Worm (Caenorhabditis elegans) whole organism, L4 larva: Measurements from ENCODE around the gene oac-1.

ENCODE experiments used
- F26F4.8 ChIP-seq: fragments of 200-800 bp; sonication (Bioruptor generic); conservative IDR thresholded peaks from 2 replicates; pipeline ENCODE4 v1.3.6; 2022; ENCODE audit warnings: missing genetic modification characterization, missing compliant biosample characterization
- F49E8.2 ChIP-seq: sonication (generic microtip); optimal IDR thresholded peaks from 2 replicates; lab custom pipeline; 2016; ENCODE audit warnings: missing compliant biosample characterization, mild to moderate bottlenecking, missing genetic modification characterization, borderline replicate concordance
- R02D3.7 ChIP-seq: fragments of 150-350 bp; sonication (generic microtip); optimal IDR thresholded peaks from 3 replicates; lab custom pipeline; 2014; ENCODE audit warnings: missing biosample characterization, missing genetic modification characterization
- aha-1 ChIP-seq: fragments of 150-350 bp; peaks from one replicate; lab custom pipeline; 2014; ENCODE audit warnings: missing biosample characterization, missing genetic modification characterization
- attf-4 ChIP-seq: sonication (generic microtip); optimal IDR thresholded peaks from 3 replicates; lab custom pipeline; 2017; ENCODE audit warnings: missing biosample characterization, missing genetic modification characterization
- ceh-32 ChIP-seq: sonication (generic microtip); optimal IDR thresholded peaks from 2 replicates; lab custom pipeline; 2016; ENCODE audit warnings: mild to moderate bottlenecking, missing genetic modification characterization, missing compliant biosample characterization; ENCODE audit not compliant: poor library complexity
- ces-1 ChIP-seq: fragments of 150-350 bp; sonication (generic microtip); optimal IDR thresholded peaks from 4 replicates; lab custom pipeline; 2014; ENCODE audit warnings: missing biosample characterization, missing genetic modification reagents, missing genetic modification characterization
- cey-2 ChIP-seq: sonication (generic microtip); optimal IDR thresholded peaks from 3 replicates; lab custom pipeline; 2017; ENCODE audit warnings: missing genetic modification characterization, mild to moderate bottlenecking, missing compliant biosample characterization, antibody characterized with exemption, borderline replicate concordance; ENCODE audit not compliant: insufficient read depth
- duxl-1 ChIP-seq: sonication (generic microtip); optimal IDR thresholded peaks from 2 replicates; lab custom pipeline; 2016; ENCODE audit warnings: mild to moderate bottlenecking, missing genetic modification characterization, moderate library complexity, missing compliant biosample characterization; ENCODE audit not compliant: poor library complexity
- egl-27 ChIP-seq: sonication (generic microtip); optimal IDR thresholded peaks from 3 replicates; lab custom pipeline; 2017; ENCODE audit warnings: missing biosample characterization, missing genetic modification reagents, missing genetic modification characterization
- egl-43 ChIP-seq: fragments of 200-800 bp; sonication (Bioruptor generic); IDR thresholded peaks from 2 replicates; pipeline ENCODE4 v1.3.6; 2022; ENCODE audit warnings: missing genetic modification reagents, missing genetic modification characterization, missing compliant biosample characterization
- hlh-11 ChIP-seq: fragments of 200-800 bp; sonication (Bioruptor generic); optimal IDR thresholded peaks from 2 replicates; lab custom pipeline; 2018; ENCODE audit warnings: mild to moderate bottlenecking, missing genetic modification characterization, missing compliant biosample characterization
- madf-5 ChIP-seq, 2 experiments: fragments of 200-800 bp; sonication (Bioruptor generic); IDR thresholded peaks; 2 replicates each; pipeline ENCODE4 v1.3.6; 2022; ENCODE audit warnings: missing compliant biosample characterization in 2 of 2, missing genetic modification characterization in 2 of 2
- mes-2 ChIP-seq: sonication (generic microtip); optimal IDR thresholded peaks from 2 replicates; lab custom pipeline; 2016; ENCODE audit warnings: missing genotype, mild to moderate bottlenecking, missing genetic modification characterization, missing compliant biosample characterization; ENCODE audit not compliant: poor library complexity, severe bottlenecking
- mxl-2 ChIP-seq: fragments of 200-800 bp; sonication (Bioruptor generic); conservative IDR thresholded peaks from 2 replicates; pipeline ENCODE4 v1.3.6; 2022; ENCODE audit warnings: missing genetic modification reagents, missing genetic modification characterization, missing compliant biosample characterization
- nhr-10 ChIP-seq: fragments of 150-350 bp; optimal IDR thresholded peaks from 2 replicates; lab custom pipeline; 2014; ENCODE audit warnings: missing biosample characterization, missing genetic modification characterization
- nhr-102 ChIP-seq: sonication (generic microtip); optimal IDR thresholded peaks from 2 replicates; lab custom pipeline; 2016; ENCODE audit warnings: mild to moderate bottlenecking, missing genetic modification characterization, moderate library complexity, missing compliant biosample characterization
- nhr-111 ChIP-seq: fragments of 200-800 bp; sonication (Bioruptor generic); optimal IDR thresholded peaks from 2 replicates; lab custom pipeline; 2018; ENCODE audit warnings: mild to moderate bottlenecking, missing genetic modification characterization, missing compliant biosample characterization
- nhr-28 ChIP-seq: fragments of 150-350 bp; optimal IDR thresholded peaks from 2 replicates; lab custom pipeline; 2014; ENCODE audit warnings: missing biosample characterization, missing genetic modification characterization
- saeg-2 ChIP-seq: fragments of 200-800 bp; sonication (Bioruptor generic); IDR thresholded peaks from 2 replicates; pipeline ENCODE4 v1.3.6; 2022; ENCODE audit warnings: missing genetic modification reagents, missing genetic modification characterization, missing compliant biosample characterization
- set-16 ChIP-seq: fragments of 200-800 bp; sonication (Bioruptor generic); IDR thresholded peaks from 2 replicates; pipeline ENCODE4 v1.3.6; 2022; ENCODE audit warnings: missing genetic modification reagents, missing genetic modification characterization, missing compliant biosample characterization
- skn-1 ChIP-seq: fragments of 150-350 bp; optimal IDR thresholded peaks from 2 replicates; lab custom pipeline; 2014; ENCODE audit warnings: missing biosample characterization, missing genetic modification characterization
- spr-1 ChIP-seq: sonication (generic microtip); optimal IDR thresholded peaks from 2 replicates; lab custom pipeline; 2016; ENCODE audit warnings: mild to moderate bottlenecking, missing genetic modification characterization, missing compliant biosample characterization
- tra-1 ChIP-seq: fragments of 200-800 bp; sonication (Bioruptor generic); IDR thresholded peaks from 2 replicates; pipeline ENCODE4 v1.3.6; 2022; ENCODE audit warnings: missing genetic modification reagents, missing genetic modification characterization, missing compliant biosample characterization
- unc-39 ChIP-seq: sonication (generic microtip); optimal IDR thresholded peaks from 2 replicates; lab custom pipeline; 2017; ENCODE audit warnings: missing biosample characterization, missing genetic modification characterization
- unc-62 ChIP-seq, 3 experiments: fragments of 150-350 bp in 1 of 3; sonication (generic microtip); optimal IDR thresholded peaks in 2 of 3; peaks in 1 of 3; 1 replicate in 1 of 3; 2 replicates in 2 of 3; lab custom pipeline; 2014 to 2017; ENCODE audit warnings: missing biosample characterization in 3 of 3, missing genetic modification characterization in 3 of 3, missing genetic modification reagents in 3 of 3, missing genotype in 1 of 3
- zfp-2 ChIP-seq: sonication (generic microtip); optimal IDR thresholded peaks from 2 replicates; lab custom pipeline; 2016; ENCODE audit warnings: mild to moderate bottlenecking, missing genetic modification characterization, missing compliant biosample characterization
- ztf-7 ChIP-seq: fragments of 150-350 bp; optimal IDR thresholded peaks from 2 replicates; lab custom pipeline; 2014; ENCODE audit warnings: missing biosample characterization, missing genetic modification characterization

oac-1 gene

ce11 chrV:19555869-19556268, at the start of gene oac-1:
TSS of gene oac-1 (minus strand) at chrV:19555969.
- TF ChIP-seq ztf-7 (tag; lab: Kevin White, UChicago) (no peak), spr-1 (no peak), madf-5 (GFP tag; IDR thresholded peaks at IDR 0.05; lab: Robert Waterston, UW) (no peak), duxl-1 (tag; lab: Kevin White, UChicago) (no peak), unc-39 (tag; lab: Kevin White, UChicago) (no peak), skn-1 (tag; lab: Kevin White, UChicago) (no peak), mxl-2 (GFP tag; lab: Robert Waterston, UW) (no peak), F26F4.8 (no peak), nhr-10 (tag; lab: Kevin White, UChicago) (no peak), F49E8.2 (tag; lab: Kevin White, UChicago) (no peak)

ce11 chrV:19605415-19605814, 49.6 kb upstream of the oac-1 start:
- TF ChIP-seq egl-43 (GFP tag; lab: Robert Waterston, UW), result peak; percentile 66; the same call in 1 of the 2 replicates
- no peak for TF ChIP-seq ceh-32 (tag; lab: Kevin White, UChicago)
- TF ChIP-seq set-16 (GFP tag; lab: Robert Waterston, UW), result peak; percentile 75

- no peak for TF ChIP-seq nhr-28 (tag; lab: Kevin White, UChicago)
- TF ChIP-seq ces-1 (GFP tag; lab: Kevin White, UChicago), result no peak
- TF ChIP-seq aha-1, result peak; percentile 96
- no peak for TF ChIP-seq zfp-2 (tag; lab: Kevin White, UChicago)
These were observed 43.3 kb upstream of the oac-1 start for ce11 chrV:19599087-19599486.

- no peak for TF ChIP-seq madf-5 (GFP tag; IDR thresholded peaks at IDR 0.05; lab: Robert Waterston, UW)
- TF ChIP-seq egl-43 (GFP tag; lab: Robert Waterston, UW), result 0 out of 2 replicates have a peak, but pooled peaks have one; percentile 53
- peak in 1 of 2 experiments; percentile 49 for TF ChIP-seq unc-62 (GFP tag; optimal IDR thresholded peaks at IDR 0.05 in 1 of 2; lab: Kevin White, UChicago)
- TF ChIP-seq unc-62 (tag; optimal IDR thresholded peaks at IDR 0.05; lab: Kevin White, UChicago), result no peak
- peak; percentile 95 for TF ChIP-seq set-16 (GFP tag; lab: Robert Waterston, UW)
These were observed 35.1 kb upstream of the oac-1 start for ce11 chrV:19590826-19591225.

ce11 chrV:19582256-19582655, 26.5 kb upstream of the oac-1 start:
- no peak for TF ChIP-seq nhr-102
- no peak for TF ChIP-seq R02D3.7 (tag; lab: Kevin White, UChicago)
- TF ChIP-seq aha-1, result peak; percentile 78
- TF ChIP-seq mes-2 (tag; lab: Kevin White, UChicago), result no peak
- no peak for TF ChIP-seq set-16 (GFP tag; lab: Robert Waterston, UW)
- TF ChIP-seq attf-4 (tag; lab: Kevin White, UChicago), result no peak

- no peak for TF ChIP-seq saeg-2 (GFP tag; lab: Robert Waterston, UW)
- no peak for TF ChIP-seq zfp-2 (tag; lab: Kevin White, UChicago)
- TF ChIP-seq egl-27 (tag; lab: Kevin White, UChicago), result no peak
- TF ChIP-seq hlh-11 (tag; lab: Kevin White, UChicago), result no peak
- TF ChIP-seq cey-2 (tag; lab: Kevin White, UChicago), result no peak
- no peak for TF ChIP-seq tra-1 (GFP tag; lab: Robert Waterston, UW)
- no peak for TF ChIP-seq nhr-111 (GFP tag; lab: Kevin White, UChicago)
These were observed 23.7 kb upstream of the oac-1 start for ce11 chrV:19579509-19579908.

ce11 chrV:19570102-19570501, 14.3 kb upstream of the oac-1 start:
- no peak for TF ChIP-seq mxl-2 (GFP tag; lab: Robert Waterston, UW)
